Worm (Caenorhabditis elegans) whole organism, L2 larva: ENCODE results near the gene swd-2.2.

Experiments used
- C34F6.9 ChIP-seq: fragments of 150-350 bp; optimal IDR thresholded peaks from 2 replicates; lab custom pipeline; 2014; ENCODE audit warnings: missing biosample characterization, missing genetic modification characterization
- F13H6.1 ChIP-seq: sonication (generic microtip); optimal IDR thresholded peaks from 2 replicates; lab custom pipeline; 2016; ENCODE audit warnings: missing genetic modification characterization, missing compliant biosample characterization
- Y55F3AM.14 ChIP-seq: fragments of 200-800 bp; sonication (Bioruptor generic); optimal IDR thresholded peaks from 2 replicates; lab custom pipeline; 2018; ENCODE audit warnings: mild to moderate bottlenecking, missing genetic modification characterization, missing compliant biosample characterization
- ama-1 ChIP-seq: fragments of 150-350 bp; optimal IDR thresholded peaks from 2 replicates; lab custom pipeline; 2018; ENCODE audit warnings: inconsistent platforms
- blmp-1 ChIP-seq: sonication (generic microtip); optimal IDR thresholded peaks from 2 replicates; lab custom pipeline; 2017; ENCODE audit warnings: missing genetic modification characterization, mild to moderate bottlenecking, missing compliant biosample characterization, antibody characterized with exemption, moderate library complexity; ENCODE audit not compliant: insufficient read depth
- ceh-16 ChIP-seq: fragments of 150-350 bp; optimal IDR thresholded peaks from 2 replicates; lab custom pipeline; 2014; ENCODE audit warnings: missing biosample characterization, missing genetic modification characterization
- crh-2 ChIP-seq: sonication (generic microtip); optimal IDR thresholded peaks from 2 replicates; lab custom pipeline; 2017; ENCODE audit warnings: missing biosample characterization, missing genetic modification characterization
- egl-27 ChIP-seq: sonication (generic microtip); optimal IDR thresholded peaks from 3 replicates; lab custom pipeline; 2017; ENCODE audit warnings: missing biosample characterization, missing genetic modification reagents, missing genetic modification characterization
- elt-1 ChIP-seq: fragments of 150-350 bp; optimal IDR thresholded peaks from 2 replicates; lab custom pipeline; 2014; ENCODE audit warnings: missing biosample characterization, missing genetic modification characterization
- elt-3 ChIP-seq: sonication (generic microtip); optimal IDR thresholded peaks from 2 replicates; lab custom pipeline; 2017; ENCODE audit warnings: missing biosample characterization, missing genetic modification characterization
- fos-1 ChIP-seq: fragments of 150-350 bp; optimal IDR thresholded peaks from 2 replicates; lab custom pipeline; 2014; ENCODE audit warnings: missing biosample characterization, missing genetic modification characterization
- gmeb-1 ChIP-seq: fragments of 150-350 bp; optimal IDR thresholded peaks from 2 replicates; lab custom pipeline; 2014; ENCODE audit warnings: missing biosample characterization, missing genetic modification characterization
- lin-11 ChIP-seq: fragments of 150-350 bp; sonication (generic microtip); optimal IDR thresholded peaks from 2 replicates; lab custom pipeline; 2014; ENCODE audit warnings: missing biosample characterization, missing genetic modification characterization, inconsistent platforms, mixed read lengths
- lin-13 ChIP-seq: fragments of 150-350 bp; optimal IDR thresholded peaks from 2 replicates; lab custom pipeline; 2014; ENCODE audit warnings: missing biosample characterization, missing genetic modification reagents, missing genetic modification characterization
- lin-39 ChIP-seq: fragments of 150-350 bp; optimal IDR thresholded peaks from 2 replicates; lab custom pipeline; 2014; ENCODE audit warnings: missing biosample characterization, missing genetic modification reagents, missing genetic modification characterization
- lsy-2 ChIP-seq, 2 experiments: fragments of 150-350 bp in 1 of 2; sonication (generic microtip) in 1 of 2; optimal IDR thresholded peaks; 2 replicates each; lab custom pipeline; 2014 to 2017; ENCODE audit warnings: missing biosample characterization in 2 of 2, missing genetic modification characterization in 2 of 2
- mab-5 ChIP-seq: fragments of 150-350 bp; optimal IDR thresholded peaks from 2 replicates; lab custom pipeline; 2014; ENCODE audit warnings: missing biosample characterization, missing genetic modification characterization
- mbf-1 ChIP-seq: sonication (generic microtip); optimal IDR thresholded peaks from 2 replicates; lab custom pipeline; 2017; ENCODE audit warnings: missing biosample characterization, missing genetic modification characterization
- nhr-10 ChIP-seq: sonication (generic microtip); optimal IDR thresholded peaks from 2 replicates; lab custom pipeline; 2017; ENCODE audit warnings: missing biosample characterization, missing genetic modification characterization
- nhr-11 ChIP-seq: fragments of 150-350 bp; optimal IDR thresholded peaks from 2 replicates; lab custom pipeline; 2014; ENCODE audit warnings: missing biosample characterization, missing genetic modification characterization
- nhr-12 ChIP-seq: fragments of 150-350 bp; optimal IDR thresholded peaks from 2 replicates; lab custom pipeline; 2014; ENCODE audit warnings: missing biosample characterization, missing genetic modification characterization
- nhr-129 ChIP-seq: fragments of 150-350 bp; optimal IDR thresholded peaks from 2 replicates; lab custom pipeline; 2014; ENCODE audit warnings: missing biosample characterization, missing genetic modification characterization
- nhr-21 ChIP-seq: fragments of 150-350 bp; optimal IDR thresholded peaks from 2 replicates; lab custom pipeline; 2014; ENCODE audit warnings: missing biosample characterization, missing genetic modification characterization
- nhr-23 ChIP-seq: fragments of 150-350 bp; optimal IDR thresholded peaks from 2 replicates; lab custom pipeline; 2014; ENCODE audit warnings: missing biosample characterization, missing genetic modification reagents, missing genetic modification characterization
- nhr-25 ChIP-seq: fragments of 150-350 bp; sonication (generic microtip); optimal IDR thresholded peaks from 3 replicates; lab custom pipeline; 2014; ENCODE audit warnings: missing biosample characterization, missing genetic modification characterization
- nhr-6 ChIP-seq: fragments of 150-350 bp; optimal IDR thresholded peaks from 2 replicates; lab custom pipeline; 2014; ENCODE audit warnings: missing biosample characterization, missing genetic modification characterization
- nhr-77 ChIP-seq: fragments of 150-350 bp; optimal IDR thresholded peaks from 2 replicates; lab custom pipeline; 2014; ENCODE audit warnings: missing biosample characterization, missing genetic modification characterization
- peb-1 ChIP-seq: fragments of 150-350 bp; optimal IDR thresholded peaks from 2 replicates; lab custom pipeline; 2014; ENCODE audit warnings: missing biosample characterization, missing genetic modification characterization
- sem-4 ChIP-seq: fragments of 150-350 bp; optimal IDR thresholded peaks from 2 replicates; lab custom pipeline; 2014; ENCODE audit warnings: missing biosample characterization, missing genetic modification reagents, missing genetic modification characterization
- sma-3 ChIP-seq: sonication (generic microtip); optimal IDR thresholded peaks from 2 replicates; lab custom pipeline; 2016; ENCODE audit warnings: missing genetic modification reagents, missing genetic modification characterization, missing compliant biosample characterization
- sma-9 ChIP-seq, 2 experiments: fragments of 150-350 bp in 1 of 2; sonication (generic microtip) in 1 of 2; optimal IDR thresholded peaks; 2 replicates each; lab custom pipeline; 2014 to 2016; ENCODE audit warnings: missing genetic modification characterization in 2 of 2, mild to moderate bottlenecking in 1 of 2, missing biosample characterization in 1 of 2, missing compliant biosample characterization in 1 of 2, missing genetic modification reagents in 1 of 2, moderate library complexity in 1 of 2
- unc-55 ChIP-seq: fragments of 150-350 bp; sonication (generic microtip); optimal IDR thresholded peaks from 3 replicates; lab custom pipeline; 2014; ENCODE audit warnings: missing biosample characterization, missing genetic modification reagents, missing genetic modification characterization
- unc-62 ChIP-seq: fragments of 150-350 bp; optimal IDR thresholded peaks from 2 replicates; lab custom pipeline; 2014; ENCODE audit warnings: missing biosample characterization, missing genetic modification reagents, missing genetic modification characterization
- zag-1 ChIP-seq: fragments of 150-350 bp; optimal IDR thresholded peaks from 2 replicates; lab custom pipeline; 2014; ENCODE audit warnings: missing biosample characterization, missing genetic modification characterization
- ztf-1 ChIP-seq: fragments of 200-800 bp; sonication (Bioruptor generic); conservative IDR thresholded peaks from 2 replicates; pipeline ENCODE4 v1.3.6; 2022; ENCODE audit warnings: missing genetic modification characterization, missing compliant biosample characterization
- ztf-11 ChIP-seq: sonication (generic microtip); optimal IDR thresholded peaks from 2 replicates; lab custom pipeline; 2017; ENCODE audit warnings: missing biosample characterization, missing genetic modification characterization
- ztf-4 ChIP-seq: fragments of 150-350 bp; optimal IDR thresholded peaks from 2 replicates; lab custom pipeline; 2014; ENCODE audit warnings: missing biosample characterization, missing genetic modification characterization

Gene swd-2.2

ce11 chrIV:7775725-7776124 is 1.5 kb downstream of the swd-2.2 start, which contains the start of gene swd-2.1:
TSS of gene swd-2.1 (plus strand) at chrIV:7776025.
- TF ChIP-seq sem-4 (tag; lab: Kevin White, UChicago) (no peak), sma-3 (no peak), mab-5 (tag; lab: Kevin White, UChicago) (no peak), lin-11 (no peak), lin-39 (tag; lab: Kevin White, UChicago) (no peak), elt-3 (tag; lab: Kevin White, UChicago) (no peak), nhr-12 (tag; lab: Kevin White, UChicago) (no peak), zag-1 (tag; lab: Kevin White, UChicago) (no peak), C34F6.9 (no peak)

ce11 chrIV:7778865-7779264 is 4.7 kb downstream of the swd-2.2 start, which contains the start of gene rpap-3:
TSS of gene rpap-3 (minus strand) at chrIV:7778965.
- TF ChIP-seq F13H6.1 (tag; lab: Kevin White, UChicago) (no peak), elt-1 (no peak), nhr-12 (tag; lab: Kevin White, UChicago) (no peak), crh-2 (tag; lab: Kevin White, UChicago) (no peak), ama-1 (no peak)

DNA sequence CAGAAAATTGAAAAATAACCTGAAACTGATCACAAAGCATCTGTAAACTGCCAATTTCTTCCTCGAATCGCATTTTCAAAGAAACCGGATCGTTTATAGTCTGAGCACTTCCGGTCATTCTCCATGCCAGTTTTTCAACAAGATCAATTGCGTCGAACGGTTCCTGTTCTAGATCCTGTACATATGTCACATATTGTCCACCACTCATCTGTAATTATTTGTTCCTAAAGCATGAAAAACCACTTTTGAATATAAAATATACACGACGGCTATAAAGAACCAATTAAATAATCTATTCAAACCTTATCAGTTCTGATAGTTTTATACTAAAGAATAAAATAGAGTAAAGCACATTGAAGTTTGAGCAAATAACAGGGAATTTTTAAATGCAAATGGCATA is 8.1 kb downstream of the swd-2.2 start, which contains the start of gene sec-10:
Gene sec-10, minus strand, starts transcription at position 208 of the 400 bp plus-strand sequence.
- TF ChIP-seq fos-1 (tag; lab: Kevin White, UChicago) (peak; percentile 17), gmeb-1 (no peak)

- no peak for TF ChIP-seq mab-5 (tag; lab: Kevin White, UChicago)
- TF ChIP-seq sma-9 (GFP tag; optimal IDR thresholded peaks at IDR 0.05; lab: Kevin White, UChicago) = peak; percentile 18
- no peak for TF ChIP-seq sma-9 (tag; optimal IDR thresholded peaks at IDR 0.05; lab: Kevin White, UChicago)
- no peak for TF ChIP-seq nhr-11
- no peak for TF ChIP-seq crh-2 (tag; lab: Kevin White, UChicago)
- TF ChIP-seq nhr-25 (tag; lab: Kevin White, UChicago) = no peak
- peak; percentile 26 for TF ChIP-seq fos-1 (tag; lab: Kevin White, UChicago)
- no peak for TF ChIP-seq ztf-1
- no peak for TF ChIP-seq unc-62 (GFP tag; lab: Kevin White, UChicago)
- TF ChIP-seq, all 48 proteins: peak for 2
Measured at ce11 chrIV:7783801-7784411, 9.7 kb downstream of the swd-2.2 start, which contains the start of gene tag-321. TSS of gene tag-321 (minus strand) at chrIV:7783851.

DNA sequence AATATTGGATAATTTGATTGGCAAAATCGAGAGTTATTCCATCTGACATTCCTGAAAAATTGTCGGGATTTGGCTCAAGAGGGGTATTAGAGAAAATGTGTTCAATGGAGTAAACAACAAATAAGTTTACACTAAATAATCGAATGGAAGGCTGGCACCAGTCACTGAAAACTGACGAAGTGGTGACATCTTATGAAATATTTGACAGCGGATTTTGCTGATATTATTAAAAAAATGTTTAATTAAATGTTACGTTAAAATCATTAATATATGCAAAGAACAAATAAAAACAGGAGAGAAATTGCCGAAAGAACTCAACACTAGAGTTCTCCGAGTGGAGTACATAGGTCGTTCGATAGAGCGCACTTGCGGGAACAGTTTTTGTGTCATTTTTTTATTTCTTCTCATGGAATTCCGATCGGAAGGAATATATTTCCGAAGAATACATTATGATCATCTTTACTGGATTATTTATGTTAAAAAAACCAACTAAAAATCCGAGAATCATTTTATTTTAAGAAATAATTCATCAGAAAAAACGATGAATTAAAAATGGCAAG is 11.4 kb downstream of the swd-2.2 start, which contains the start of gene tag-322:
Gene tag-322, minus strand, starts transcription at position 51 of the 560 bp plus-strand sequence.
- TF ChIP-seq sem-4 (tag; lab: Kevin White, UChicago) (peak; percentile 54), sma-3 (peak; percentile 69), ztf-4 (tag; lab: Kevin White, UChicago) (peak; percentile 64), lin-11 (no peak), lin-13 (GFP tag; lab: Kevin White, UChicago) (peak; percentile 43), nhr-6 (tag; lab: Kevin White, UChicago) (peak; percentile 47), ceh-16 (tag; lab: Kevin White, UChicago) (no peak), sma-9 (GFP tag; optimal IDR thresholded peaks at IDR 0.05; lab: Kevin White, UChicago) (peak; percentile 73), sma-9 (tag; optimal IDR thresholded peaks at IDR 0.05; lab: Kevin White, UChicago) (no peak), mbf-1 (tag; lab: Kevin White, UChicago) (no peak), elt-1 (no peak), nhr-129 (peak; percentile 38), gmeb-1 (peak; percentile 61), ama-1 (no peak), peb-1 (no peak), ztf-1 (no peak), Y55F3AM.14 (no peak), nhr-25 (tag; lab: Kevin White, UChicago) (peak; percentile 77), nhr-10 (tag; lab: Kevin White, UChicago) (no peak), nhr-21 (tag; lab: Kevin White, UChicago) (peak; percentile 56), lsy-2 (tag; optimal IDR thresholded peaks at IDR 0.05; lab: Kevin White, UChicago) (peak; percentile 71 to 91), C34F6.9 (peak; percentile 72), nhr-77 (tag; lab: Kevin White, UChicago) (peak; percentile 12), ztf-11 (tag; lab: Kevin White, UChicago) (no peak), fos-1 (tag; lab: Kevin White, UChicago) (peak; percentile 48), F13H6.1 (tag; lab: Kevin White, UChicago) (peak; percentile 74), crh-2 (tag; lab: Kevin White, UChicago) (peak; percentile 81), unc-55 (GFP tag; lab: Kevin White, UChicago) (peak; percentile 77), blmp-1 (tag; lab: Kevin White, UChicago) (peak; percentile 17), nhr-23 (tag; lab: Kevin White, UChicago) (no peak), zag-1 (tag; lab: Kevin White, UChicago) (no peak), egl-27 (no peak)
- TF ChIP-seq, all 48 proteins: peak for 18
